Fruit fly (Drosophila melanogaster): ENCODE results near the gene EMC2A.

EMC2A gene

dm6 chr3R:16991781-16992180, 4.1 kb downstream of the EMC2A start, which contains the start of gene EMC2B (continued):
- TF ChIP-seq Jarid2 (GFP tag; optimal IDR thresholded peaks at IDR 0.05) (no peak), MTF-1 (GFP tag; optimal IDR thresholded peaks at IDR 0.05; ENCODE audit: borderline replicate concordance) (no peak), Bdp1 (GFP tag; optimal IDR thresholded peaks at IDR 0.05) (no peak), CG14860 (GFP tag; IDR thresholded peaks at IDR 0.05; ENCODE audit: partially characterized antibody) (no peak), grn (GFP tag; optimal IDR thresholded peaks at IDR 0.05) (no peak), amos (GFP tag; IDR thresholded peaks at IDR 0.05; ENCODE audit: partially characterized antibody) (no peak), corto (GFP tag; optimal IDR thresholded peaks at IDR 0.05) (no peak), Scr (GFP tag; IDR thresholded peaks at IDR 0.05; ENCODE audit: partially characterized antibody) (no peak), CG10462 (GFP tag; optimal IDR thresholded peaks at IDR 0.05) (no peak), CG9797 (GFP tag; optimal IDR thresholded peaks at IDR 0.05) (peak; percentile 53), wek (GFP tag; optimal IDR thresholded peaks at IDR 0.05) (no peak), lab (GFP tag; optimal IDR thresholded peaks at IDR 0.05) (peak; percentile 31), CG30403 (GFP tag; optimal IDR thresholded peaks at IDR 0.05) (peak; percentile 58), stc (GFP tag; IDR thresholded peaks at IDR 0.05) (no peak), HLH4C (GFP tag; IDR thresholded peaks at IDR 0.05; ENCODE audit: partially characterized antibody) (no peak), pb (GFP tag; optimal IDR thresholded peaks at IDR 0.05) (peak; percentile 39), fd3F (GFP tag; optimal IDR thresholded peaks at IDR 0.05) (no peak), ken (GFP tag; IDR thresholded peaks at IDR 0.05) (no peak), CG10274 (GFP tag; optimal IDR thresholded peaks at IDR 0.05) (no peak), Rfx (GFP tag; IDR thresholded peaks at IDR 0.05) (no peak), caup (GFP tag; optimal IDR thresholded peaks at IDR 0.05; ENCODE audit: severe bottlenecking) (no peak), NC2α (GFP tag; optimal IDR thresholded peaks at IDR 0.05) (no peak), CG33557 (GFP tag; optimal IDR thresholded peaks at IDR 0.05) (no peak), Mes4 (GFP tag; optimal IDR thresholded peaks at IDR 0.05) (no peak), Sry-β (GFP tag; optimal IDR thresholded peaks at IDR 0.05) (no peak), GATAe (GFP tag; conservative IDR thresholded peaks at IDR 0.05) (no peak), CG11696 (GFP tag; IDR thresholded peaks at IDR 0.05) (no peak), CG11456 (GFP tag; IDR thresholded peaks at IDR 0.05) (no peak), CG12071 (GFP tag; optimal IDR thresholded peaks at IDR 0.05) (no peak), mam (GFP tag; optimal IDR thresholded peaks at IDR 0.05) (peak; percentile 56), CG11504 (tag; optimal IDR thresholded peaks at IDR 0.05) (peak; percentile 45), Sox100B (GFP tag; optimal IDR thresholded peaks at IDR 0.05) (no peak), CG1024 (GFP tag; IDR thresholded peaks at IDR 0.05) (no peak), Opbp (GFP tag; IDR thresholded peaks at IDR 0.05; ENCODE audit: partially characterized antibody) (no peak), phol (tag; optimal IDR thresholded peaks at IDR 0.05) (peak; percentile 27), BEAF-32 (GFP tag; optimal IDR thresholded peaks at IDR 0.05) (peak; percentile 31), Hmr (GFP tag; optimal IDR thresholded peaks at IDR 0.05) (peak; percentile 49), hkb (optimal IDR thresholded peaks at IDR 0.05) (no peak), hkb (GFP tag; IDR thresholded peaks at IDR 0.05) (no peak), CG7745 (tag; optimal IDR thresholded peaks at IDR 0.05) (no peak), cas (GFP tag; IDR thresholded peaks at IDR 0.05) (no peak), CG16779 (GFP tag; IDR thresholded peaks at IDR 0.05) (no peak), YL-1 (GFP tag; optimal IDR thresholded peaks at IDR 0.05) (peak; percentile 32), Ets97D (GFP tag; optimal IDR thresholded peaks at IDR 0.05) (peak; percentile 77), CG3163 (GFP tag; optimal IDR thresholded peaks at IDR 0.05) (no peak), CG4404 (GFP tag; IDR thresholded peaks at IDR 0.05) (no peak), NK7.1 (GFP tag; optimal IDR thresholded peaks at IDR 0.05) (peak; percentile 42), pzg (GFP tag; optimal IDR thresholded peaks at IDR 0.05) (peak; percentile 71), salm (tag; optimal IDR thresholded peaks at IDR 0.05) (no peak), CG8281 (tag; optimal IDR thresholded peaks at IDR 0.05) (no peak), so (GFP tag; IDR thresholded peaks at IDR 0.05) (no peak)
